Worm (Caenorhabditis elegans) whole organism, L3 larva: ENCODE data around the gene F40F11.3.

ENCODE experiments used
- R02D3.7 ChIP-seq: fragments of 150-350 bp; optimal IDR thresholded peaks from 2 replicates; lab custom pipeline; 2014; ENCODE audit warnings: missing biosample characterization, missing genetic modification characterization
- aly-2 ChIP-seq: fragments of 150-350 bp; optimal IDR thresholded peaks from 2 replicates; lab custom pipeline; 2014; ENCODE audit warnings: missing biosample characterization, missing genetic modification characterization
- ama-1 ChIP-seq: fragments of 150-350 bp; optimal IDR thresholded peaks from 2 replicates; lab custom pipeline; 2018
- ceh-28 ChIP-seq: fragments of 150-350 bp; optimal IDR thresholded peaks from 2 replicates; lab custom pipeline; 2014; ENCODE audit warnings: missing biosample characterization, missing genetic modification reagents, missing genetic modification characterization
- ceh-82 ChIP-seq: fragments of 150-350 bp; optimal IDR thresholded peaks from 2 replicates; lab custom pipeline; 2014; ENCODE audit warnings: missing biosample characterization, missing genetic modification characterization
- ceh-9 ChIP-seq: sonication (generic microtip); optimal IDR thresholded peaks from 2 replicates; lab custom pipeline; 2018; ENCODE audit warnings: missing biosample characterization, missing genetic modification characterization
- daf-12 ChIP-seq: fragments of 150-350 bp; optimal IDR thresholded peaks from 2 replicates; lab custom pipeline; 2014; ENCODE audit warnings: missing biosample characterization, missing genetic modification reagents, missing genetic modification characterization
- egl-27 ChIP-seq: sonication (generic microtip); optimal IDR thresholded peaks from 4 replicates; lab custom pipeline; 2017; ENCODE audit warnings: missing biosample characterization, missing genetic modification reagents, missing genetic modification characterization
- egl-5 ChIP-seq: fragments of 150-350 bp; optimal IDR thresholded peaks from 2 replicates; lab custom pipeline; 2017; ENCODE audit warnings: missing biosample characterization, missing genetic modification reagents, missing genetic modification characterization, inconsistent platforms
- elt-2 ChIP-seq: sonication (generic microtip); optimal IDR thresholded peaks from 2 replicates; lab custom pipeline; 2016; ENCODE audit warnings: missing genetic modification reagents, mild to moderate bottlenecking, missing genetic modification characterization, missing compliant biosample characterization
- elt-3 ChIP-seq, 3 experiments: fragments of 150-350 bp in 1 of 3; sonication (generic microtip) in 2 of 3; optimal IDR thresholded peaks; 2 replicates in 2 of 3; 4 replicates in 1 of 3; lab custom pipeline; 2014 to 2017; ENCODE audit warnings: missing biosample characterization in 3 of 3, missing genetic modification characterization in 3 of 3
- eor-1 ChIP-seq, 2 experiments: fragments of 150-350 bp; optimal IDR thresholded peaks; 2 replicates each; lab custom pipeline; 2014 to 2018; ENCODE audit warnings: missing biosample characterization in 2 of 2, missing genetic modification characterization in 2 of 2
- fkh-10 ChIP-seq: sonication (generic microtip); optimal IDR thresholded peaks from 2 replicates; lab custom pipeline; 2017; ENCODE audit warnings: missing biosample characterization, missing genetic modification reagents, missing genetic modification characterization
- fkh-2 ChIP-seq: fragments of 150-350 bp; optimal IDR thresholded peaks from 2 replicates; lab custom pipeline; 2014; ENCODE audit warnings: missing biosample characterization, missing genetic modification reagents, missing genetic modification characterization
- fos-1 ChIP-seq: fragments of 150-350 bp; optimal IDR thresholded peaks from 2 replicates; lab custom pipeline; 2014; ENCODE audit warnings: missing biosample characterization, missing genetic modification characterization
- jun-1 ChIP-seq: fragments of 150-350 bp; optimal IDR thresholded peaks from 2 replicates; lab custom pipeline; 2014; ENCODE audit warnings: missing biosample characterization, missing genetic modification reagents, missing genetic modification characterization
- lin-15B ChIP-seq: fragments of 150-350 bp; optimal IDR thresholded peaks from 2 replicates; lab custom pipeline; 2014; ENCODE audit warnings: missing biosample characterization, missing genetic modification characterization
- lin-39 ChIP-seq: fragments of 150-350 bp; optimal IDR thresholded peaks from 2 replicates; lab custom pipeline; 2018; ENCODE audit warnings: missing biosample characterization, missing genetic modification reagents, missing genetic modification characterization
- lsy-12 ChIP-seq: sonication (generic microtip); optimal IDR thresholded peaks from 2 replicates; lab custom pipeline; 2016; ENCODE audit warnings: mild to moderate bottlenecking, missing genetic modification characterization, missing compliant biosample characterization
- mml-1 ChIP-seq: fragments of 150-350 bp; sonication (generic microtip); optimal IDR thresholded peaks from 3 replicates; lab custom pipeline; 2014; ENCODE audit warnings: missing biosample characterization, missing genetic modification characterization
- nfya-1 ChIP-seq: sonication (generic microtip); optimal IDR thresholded peaks from 2 replicates; lab custom pipeline; 2017; ENCODE audit warnings: missing genetic modification characterization, mild to moderate bottlenecking, missing compliant biosample characterization, antibody characterized with exemption, moderate library complexity; ENCODE audit not compliant: insufficient read depth
- nhr-11 ChIP-seq: fragments of 150-350 bp; optimal IDR thresholded peaks from 2 replicates; lab custom pipeline; 2014; ENCODE audit warnings: missing biosample characterization, missing genetic modification characterization
- nhr-12 ChIP-seq: fragments of 150-350 bp; optimal IDR thresholded peaks from 2 replicates; lab custom pipeline; 2014; ENCODE audit warnings: missing biosample characterization, missing genetic modification characterization
- nhr-23 ChIP-seq: fragments of 150-350 bp; optimal IDR thresholded peaks from 2 replicates; lab custom pipeline; 2014; ENCODE audit warnings: missing biosample characterization, missing genetic modification reagents, missing genetic modification characterization
- nhr-25 ChIP-seq: sonication (generic microtip); optimal IDR thresholded peaks from 2 replicates; lab custom pipeline; 2017; ENCODE audit warnings: missing biosample characterization, missing genetic modification characterization
- nhr-28 ChIP-seq: fragments of 150-350 bp; optimal IDR thresholded peaks from 2 replicates; lab custom pipeline; 2014; ENCODE audit warnings: missing biosample characterization, missing genetic modification characterization
- nhr-43 ChIP-seq: sonication (generic microtip); optimal IDR thresholded peaks from 2 replicates; lab custom pipeline; 2016; ENCODE audit warnings: mild to moderate bottlenecking, missing genetic modification characterization, missing compliant biosample characterization; ENCODE audit not compliant: poor library complexity, severe bottlenecking
- nhr-67 ChIP-seq: fragments of 150-350 bp; optimal IDR thresholded peaks from 2 replicates; lab custom pipeline; 2014; ENCODE audit warnings: missing biosample characterization, missing genetic modification characterization
- nhr-77 ChIP-seq: fragments of 150-350 bp; optimal IDR thresholded peaks from 2 replicates; lab custom pipeline; 2014; ENCODE audit warnings: missing biosample characterization, missing genetic modification characterization
- pqm-1 ChIP-seq: fragments of 150-350 bp; optimal IDR thresholded peaks from 2 replicates; lab custom pipeline; 2017; ENCODE audit warnings: missing biosample characterization, missing genetic modification characterization, inconsistent platforms
- skn-1 ChIP-seq: fragments of 150-350 bp; optimal IDR thresholded peaks from 2 replicates; lab custom pipeline; 2014; ENCODE audit warnings: missing biosample characterization, missing genetic modification characterization
- snpc-4 ChIP-seq: fragments of 150-350 bp; optimal IDR thresholded peaks from 2 replicates; lab custom pipeline; 2014; ENCODE audit warnings: missing biosample characterization, missing genetic modification characterization
- tbx-2 ChIP-seq: sonication (generic microtip); optimal IDR thresholded peaks from 2 replicates; lab custom pipeline; 2016; ENCODE audit warnings: mild to moderate bottlenecking, missing genetic modification characterization, missing compliant biosample characterization
- unc-62 ChIP-seq: fragments of 150-350 bp; sonication (generic microtip); optimal IDR thresholded peaks from 4 replicates; lab custom pipeline; 2014; ENCODE audit warnings: missing biosample characterization, missing genetic modification reagents, missing genetic modification characterization
- zag-1 ChIP-seq: fragments of 150-350 bp; optimal IDR thresholded peaks from 2 replicates; lab custom pipeline; 2014; ENCODE audit warnings: missing biosample characterization, missing genetic modification characterization
- ztf-4 ChIP-seq: fragments of 150-350 bp; optimal IDR thresholded peaks from 2 replicates; lab custom pipeline; 2014; ENCODE audit warnings: missing biosample characterization, missing genetic modification characterization

The F40F11.3 gene

DNA sequence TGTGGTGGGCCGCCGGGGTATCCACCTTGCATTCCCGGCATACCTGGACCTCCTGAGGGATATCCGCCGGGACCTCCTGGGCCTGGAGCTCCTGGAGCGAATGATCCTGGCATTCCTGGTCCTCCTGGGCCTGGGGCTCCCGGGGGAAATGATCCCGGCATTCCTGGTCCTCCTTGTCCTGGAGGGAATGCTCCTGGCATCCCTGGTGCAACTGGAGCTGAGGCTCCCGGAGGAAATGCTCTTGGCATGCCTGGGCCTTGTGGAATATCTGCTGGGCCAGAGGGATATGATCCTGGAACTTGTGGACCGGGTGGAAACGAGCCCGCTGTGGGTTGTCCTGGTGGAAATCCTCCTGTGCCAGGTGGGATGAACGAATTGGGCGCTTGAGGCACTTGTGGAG is 28.8 kb downstream of the F40F11.3 start:
- no peak for TF ChIP-seq nhr-43
- TF ChIP-seq mml-1 (tag; lab: Kevin White, UChicago): no peak
- TF ChIP-seq lin-39 (tag; lab: Kevin White, UChicago): no peak
- no peak for TF ChIP-seq fos-1 (tag; lab: Kevin White, UChicago)
- no peak for TF ChIP-seq nhr-28 (tag; lab: Kevin White, UChicago)
- TF ChIP-seq zag-1 (tag; lab: Kevin White, UChicago): no peak
- TF ChIP-seq unc-62: no peak
- no peak for TF ChIP-seq ceh-82
- no peak for TF ChIP-seq nfya-1
- TF ChIP-seq elt-2: no peak
- TF ChIP-seq nhr-11: no peak

ce11 chrIV:11563090-11563489 is 30.7 kb downstream of the F40F11.3 start:
- TF ChIP-seq aly-2 (tag; lab: Kevin White, UChicago) (no peak), egl-27 (tag; lab: Kevin White, UChicago) (no peak), mml-1 (tag; lab: Kevin White, UChicago) (no peak), nhr-77 (no peak)

ce11 chrIV:11561677-11562076 is 32.1 kb downstream of the F40F11.3 start, which contains the start of gene F12F6.7:
TSS of gene F12F6.7 (minus strand) at chrIV:11561833.
- TF ChIP-seq ceh-28 (tag; lab: Kevin White, UChicago): no peak
- no peak for TF ChIP-seq nhr-28 (tag; lab: Kevin White, UChicago)
- TF ChIP-seq aly-2 (tag; lab: Kevin White, UChicago): peak; percentile 79
- TF ChIP-seq ama-1: no peak

DNA sequence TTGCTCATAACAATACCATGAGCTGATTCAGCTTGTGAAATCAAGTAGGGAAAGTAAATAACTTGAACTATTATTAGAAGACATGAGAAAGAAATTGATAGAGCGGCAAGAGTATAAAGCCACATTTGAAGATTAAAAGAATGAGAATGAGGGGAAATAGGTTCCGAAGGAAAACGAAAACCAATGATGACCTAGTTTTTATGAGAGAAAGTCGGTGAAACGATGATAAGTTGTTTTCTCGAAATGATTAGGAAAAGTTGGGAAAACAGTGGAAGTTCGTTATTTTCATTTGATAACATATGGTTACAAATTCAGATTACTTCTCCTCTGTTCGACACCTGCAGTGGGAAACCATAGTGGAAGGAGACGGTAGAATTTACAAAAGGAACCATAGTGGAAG is 42.0 kb downstream of the F40F11.3 start, which contains the start of gene col-128:
Gene col-128 (minus strand): TSS at position 148 of the 400 bp plus-strand sequence.
- peak; percentile 42 for TF ChIP-seq nhr-23 (tag; lab: Kevin White, UChicago)
- TF ChIP-seq snpc-4 (tag; lab: Kevin White, UChicago): no peak

ce11 chrIV:11549694-11550093 is 44.1 kb downstream of the F40F11.3 start:
- no peak for TF ChIP-seq nhr-28 (tag; lab: Kevin White, UChicago)
- peak; percentile 0 for TF ChIP-seq nhr-77
- TF ChIP-seq nhr-67 (tag; lab: Kevin White, UChicago): no peak
- TF ChIP-seq ceh-82: peak; percentile 66
- TF ChIP-seq ceh-9 (tag; lab: Kevin White, UChicago): no peak
- TF ChIP-seq nhr-23 (tag; lab: Kevin White, UChicago): peak; percentile 73
- TF ChIP-seq nhr-12: no peak
- peak; percentile 58 for TF ChIP-seq lin-15B (tag; lab: Kevin White, UChicago)
- peak; percentile 65 for TF ChIP-seq lsy-12 (tag; lab: Kevin White, UChicago)
- no peak for TF ChIP-seq ztf-4 (tag; lab: Kevin White, UChicago)
- TF ChIP-seq eor-1 (tag; optimal IDR thresholded peaks at IDR 0.05; lab: Kevin White, UChicago): no peak
- peak; percentile 76 for TF ChIP-seq nfya-1
- peak; percentile 36 for TF ChIP-seq tbx-2 (tag; lab: Kevin White, UChicago)
- no peak for TF ChIP-seq aly-2 (tag; lab: Kevin White, UChicago)
- TF ChIP-seq elt-3 (tag; optimal IDR thresholded peaks at IDR 0.05; lab: Kevin White, UChicago): no peak
- peak; percentile 9 for TF ChIP-seq snpc-4 (tag; lab: Kevin White, UChicago)
- TF ChIP-seq fkh-2 (tag; lab: Kevin White, UChicago): no peak
- TF ChIP-seq jun-1 (tag; lab: Kevin White, UChicago): peak; percentile 75
- TF ChIP-seq zag-1 (tag; lab: Kevin White, UChicago): no peak
- peak; percentile 49 for TF ChIP-seq nhr-25
- no peak for TF ChIP-seq fkh-10
- TF ChIP-seq egl-27 (tag; lab: Kevin White, UChicago): peak; percentile 16
- TF ChIP-seq ama-1: peak; percentile 51
- peak; percentile 10 for TF ChIP-seq R02D3.7 (tag; lab: Kevin White, UChicago)
- peak; percentile 72 for TF ChIP-seq lin-39 (tag; lab: Kevin White, UChicago)
- TF ChIP-seq unc-62: no peak
- TF ChIP-seq nhr-43: peak; percentile 79
- TF ChIP-seq nhr-11: no peak
- peak; percentile 36 for TF ChIP-seq skn-1
- TF ChIP-seq egl-5 (tag; lab: Kevin White, UChicago): peak; percentile 39
- peak; percentile 39 for TF ChIP-seq elt-2
- no peak for TF ChIP-seq daf-12
- peak; percentile 24 for TF ChIP-seq pqm-1 (tag; lab: Kevin White, UChicago)
